Worm (Caenorhabditis elegans) whole organism, L3 larva: ENCODE data around the gene C31G12.4.

Source experiments
- ZK546.5 ChIP-seq: sonication (generic microtip); optimal IDR thresholded peaks from 2 replicates; lab custom pipeline; 2017; ENCODE audit warnings: missing biosample characterization, missing genetic modification characterization
- aly-2 ChIP-seq: fragments of 150-350 bp; optimal IDR thresholded peaks from 2 replicates; lab custom pipeline; 2014; ENCODE audit warnings: missing biosample characterization, missing genetic modification characterization
- ama-1 ChIP-seq: fragments of 150-350 bp; optimal IDR thresholded peaks from 2 replicates; lab custom pipeline; 2018
- ceh-16 ChIP-seq: sonication (generic microtip); optimal IDR thresholded peaks from 2 replicates; lab custom pipeline; 2017; ENCODE audit warnings: missing biosample characterization, missing genetic modification characterization
- ceh-82 ChIP-seq: fragments of 150-350 bp; optimal IDR thresholded peaks from 2 replicates; lab custom pipeline; 2014; ENCODE audit warnings: missing biosample characterization, missing genetic modification characterization
- daf-12 ChIP-seq: fragments of 150-350 bp; optimal IDR thresholded peaks from 2 replicates; lab custom pipeline; 2014; ENCODE audit warnings: missing biosample characterization, missing genetic modification reagents, missing genetic modification characterization
- egl-27 ChIP-seq: sonication (generic microtip); optimal IDR thresholded peaks from 4 replicates; lab custom pipeline; 2017; ENCODE audit warnings: missing biosample characterization, missing genetic modification reagents, missing genetic modification characterization
- egl-5 ChIP-seq: fragments of 150-350 bp; optimal IDR thresholded peaks from 2 replicates; lab custom pipeline; 2017; ENCODE audit warnings: missing biosample characterization, missing genetic modification reagents, missing genetic modification characterization, inconsistent platforms
- elt-1 ChIP-seq: fragments of 150-350 bp; optimal IDR thresholded peaks from 2 replicates; lab custom pipeline; 2014; ENCODE audit warnings: missing biosample characterization, missing genetic modification characterization
- elt-2 ChIP-seq: sonication (generic microtip); optimal IDR thresholded peaks from 2 replicates; lab custom pipeline; 2016; ENCODE audit warnings: missing genetic modification reagents, mild to moderate bottlenecking, missing genetic modification characterization, missing compliant biosample characterization
- eor-1 ChIP-seq, 2 experiments: fragments of 150-350 bp; optimal IDR thresholded peaks; 2 replicates each; lab custom pipeline; 2014 to 2018; ENCODE audit warnings: missing biosample characterization in 2 of 2, missing genetic modification characterization in 2 of 2
- fos-1 ChIP-seq: fragments of 150-350 bp; optimal IDR thresholded peaks from 2 replicates; lab custom pipeline; 2014; ENCODE audit warnings: missing biosample characterization, missing genetic modification characterization
- hmg-11 ChIP-seq: sonication (generic microtip); optimal IDR thresholded peaks from 2 replicates; lab custom pipeline; 2016; ENCODE audit warnings: missing genetic modification characterization, missing compliant biosample characterization
- jun-1 ChIP-seq: fragments of 150-350 bp; optimal IDR thresholded peaks from 2 replicates; lab custom pipeline; 2014; ENCODE audit warnings: missing biosample characterization, missing genetic modification reagents, missing genetic modification characterization
- lin-39 ChIP-seq: fragments of 150-350 bp; optimal IDR thresholded peaks from 2 replicates; lab custom pipeline; 2018; ENCODE audit warnings: missing biosample characterization, missing genetic modification reagents, missing genetic modification characterization
- lsy-12 ChIP-seq: sonication (generic microtip); optimal IDR thresholded peaks from 2 replicates; lab custom pipeline; 2016; ENCODE audit warnings: mild to moderate bottlenecking, missing genetic modification characterization, missing compliant biosample characterization
- mdl-1 ChIP-seq: fragments of 150-350 bp; optimal IDR thresholded peaks from 2 replicates; lab custom pipeline; 2014; ENCODE audit warnings: missing biosample characterization, missing genetic modification characterization
- mml-1 ChIP-seq: fragments of 150-350 bp; sonication (generic microtip); optimal IDR thresholded peaks from 3 replicates; lab custom pipeline; 2014; ENCODE audit warnings: missing biosample characterization, missing genetic modification characterization
- nfya-1 ChIP-seq: sonication (generic microtip); optimal IDR thresholded peaks from 2 replicates; lab custom pipeline; 2017; ENCODE audit warnings: missing genetic modification characterization, mild to moderate bottlenecking, missing compliant biosample characterization, antibody characterized with exemption, moderate library complexity; ENCODE audit not compliant: insufficient read depth
- nhr-11 ChIP-seq: fragments of 150-350 bp; optimal IDR thresholded peaks from 2 replicates; lab custom pipeline; 2014; ENCODE audit warnings: missing biosample characterization, missing genetic modification characterization
- nhr-237 ChIP-seq: fragments of 150-350 bp; optimal IDR thresholded peaks from 2 replicates; lab custom pipeline; 2014; ENCODE audit warnings: missing biosample characterization, missing genetic modification characterization
- nhr-28 ChIP-seq: fragments of 150-350 bp; optimal IDR thresholded peaks from 2 replicates; lab custom pipeline; 2014; ENCODE audit warnings: missing biosample characterization, missing genetic modification characterization
- nhr-67 ChIP-seq: fragments of 150-350 bp; optimal IDR thresholded peaks from 2 replicates; lab custom pipeline; 2014; ENCODE audit warnings: missing biosample characterization, missing genetic modification characterization
- nhr-76 ChIP-seq: fragments of 150-350 bp; sonication (generic microtip); optimal IDR thresholded peaks from 5 replicates; lab custom pipeline; 2014; ENCODE audit warnings: missing biosample characterization, missing genetic modification characterization
- pha-4 ChIP-seq: fragments of 150-350 bp; optimal IDR thresholded peaks from 2 replicates; lab custom pipeline; 2014; ENCODE audit warnings: missing biosample characterization, missing genetic modification reagents, missing genetic modification characterization
- pqm-1 ChIP-seq: fragments of 150-350 bp; optimal IDR thresholded peaks from 2 replicates; lab custom pipeline; 2017; ENCODE audit warnings: missing biosample characterization, missing genetic modification characterization, inconsistent platforms
- sea-2 ChIP-seq: fragments of 150-350 bp; sonication (generic microtip); optimal IDR thresholded peaks from 4 replicates; lab custom pipeline; 2014; ENCODE audit warnings: missing biosample characterization, missing genetic modification reagents, missing genetic modification characterization
- snpc-4 ChIP-seq: fragments of 150-350 bp; optimal IDR thresholded peaks from 2 replicates; lab custom pipeline; 2014; ENCODE audit warnings: missing biosample characterization, missing genetic modification characterization
- tbx-2 ChIP-seq: sonication (generic microtip); optimal IDR thresholded peaks from 2 replicates; lab custom pipeline; 2016; ENCODE audit warnings: mild to moderate bottlenecking, missing genetic modification characterization, missing compliant biosample characterization
- unc-39 ChIP-seq: sonication (generic microtip); optimal IDR thresholded peaks from 4 replicates; lab custom pipeline; 2017; ENCODE audit warnings: missing biosample characterization, missing genetic modification characterization
- unc-62 ChIP-seq: fragments of 150-350 bp; sonication (generic microtip); optimal IDR thresholded peaks from 4 replicates; lab custom pipeline; 2014; ENCODE audit warnings: missing biosample characterization, missing genetic modification reagents, missing genetic modification characterization
- zag-1 ChIP-seq: fragments of 150-350 bp; optimal IDR thresholded peaks from 2 replicates; lab custom pipeline; 2014; ENCODE audit warnings: missing biosample characterization, missing genetic modification characterization
- ztf-4 ChIP-seq: fragments of 150-350 bp; optimal IDR thresholded peaks from 2 replicates; lab custom pipeline; 2014; ENCODE audit warnings: missing biosample characterization, missing genetic modification characterization

The C31G12.4 gene

DNA sequence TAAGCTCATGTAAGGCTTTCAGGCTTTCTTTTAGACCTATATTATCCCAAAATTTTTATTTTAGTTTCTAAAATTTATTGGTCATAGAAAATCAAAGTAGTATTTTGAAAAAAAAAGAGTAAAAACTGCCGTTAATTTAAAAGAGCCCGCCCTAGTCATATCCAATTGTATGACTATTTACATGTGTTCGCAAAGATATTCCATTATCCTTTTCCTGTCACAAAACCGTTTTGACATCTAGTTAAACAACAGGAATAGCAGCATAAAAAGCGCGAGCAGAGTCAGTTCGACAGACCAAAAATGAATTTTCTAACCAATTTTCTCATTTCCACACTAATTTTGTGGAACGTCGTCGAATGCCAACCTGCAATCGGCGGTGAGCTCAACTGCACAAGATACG, 16.4 kb upstream of the C31G12.4 start, which contains the start of gene F16H6.3:
F16H6.3 (plus strand) TSS at position 301 of the 400 bp plus-strand sequence.
- no peak for TF ChIP-seq ztf-4
- TF ChIP-seq unc-39, result no peak
- TF ChIP-seq mml-1 (tag; lab: Kevin White, UChicago), result no peak
- TF ChIP-seq nhr-76 (tag; lab: Kevin White, UChicago), result no peak
- no peak for TF ChIP-seq nhr-237
- TF ChIP-seq hmg-11 (tag; lab: Kevin White, UChicago), result no peak
- TF ChIP-seq zag-1 (tag; lab: Kevin White, UChicago), result no peak
- TF ChIP-seq fos-1 (tag; lab: Kevin White, UChicago), result no peak
- no peak for TF ChIP-seq egl-27

DNA sequence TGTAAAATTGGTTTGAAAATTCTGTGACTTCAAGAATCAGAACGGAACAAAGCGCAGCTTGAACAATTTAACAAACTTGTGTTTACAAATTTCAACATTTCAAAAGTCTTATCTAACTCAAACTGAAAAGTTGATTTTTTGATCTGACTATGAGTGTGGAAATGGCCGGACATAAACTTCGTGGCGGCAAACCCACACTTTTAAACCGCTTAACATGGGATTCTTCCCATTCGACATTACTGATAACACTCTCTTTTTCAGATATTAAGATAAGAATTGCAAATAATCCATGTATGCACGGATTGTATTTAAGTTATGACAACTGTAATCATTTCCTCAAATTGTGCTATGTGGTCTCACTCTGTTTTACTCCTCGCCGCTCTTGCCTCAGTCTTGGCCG, 12.6 kb upstream of the C31G12.4 start, which contains the start of gene clec-42:
clec-42 (plus strand) TSS at position 285 of the 400 bp plus-strand sequence.
- TF ChIP-seq elt-2 (tag; lab: Kevin White, UChicago), result peak; percentile 79
- peak; percentile 1 for TF ChIP-seq jun-1 (tag; lab: Kevin White, UChicago)
- TF ChIP-seq ceh-16 (tag; lab: Kevin White, UChicago), result no peak
- peak; percentile 31 for TF ChIP-seq pqm-1 (tag; lab: Kevin White, UChicago)
- TF ChIP-seq, all 47 proteins: peak for 3

DNA sequence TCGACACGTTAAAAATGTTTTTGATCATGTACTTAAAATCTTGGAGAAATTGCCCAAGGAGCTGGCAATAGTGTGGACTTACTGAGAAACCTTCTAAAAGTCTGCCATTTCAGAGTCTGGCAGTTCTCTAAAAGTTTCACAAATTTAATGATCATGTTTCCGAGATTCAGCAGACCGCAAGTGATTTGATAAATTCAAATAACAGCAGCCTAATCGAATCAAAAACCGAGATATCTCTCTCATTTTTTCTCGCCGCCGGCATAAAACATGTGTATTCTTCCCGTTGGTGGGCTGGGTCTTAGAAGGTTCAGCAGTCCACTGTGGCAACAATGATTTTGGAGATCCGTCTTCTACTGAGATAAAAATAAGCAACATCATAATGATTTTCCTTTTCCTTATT, 10.6 kb upstream of the C31G12.4 start, which contains the start of gene clec-246:
clec-246 (plus strand) TSS at position 301 of the 400 bp plus-strand sequence.
- TF ChIP-seq pqm-1 (tag; lab: Kevin White, UChicago), result no peak
- TF ChIP-seq ceh-82 (tag; lab: Kevin White, UChicago), result no peak
- no peak for TF ChIP-seq elt-1 (tag; lab: Kevin White, UChicago)
- no peak for TF ChIP-seq egl-5 (tag; lab: Kevin White, UChicago)
- no peak for TF ChIP-seq mdl-1 (tag; lab: Kevin White, UChicago)

DNA sequence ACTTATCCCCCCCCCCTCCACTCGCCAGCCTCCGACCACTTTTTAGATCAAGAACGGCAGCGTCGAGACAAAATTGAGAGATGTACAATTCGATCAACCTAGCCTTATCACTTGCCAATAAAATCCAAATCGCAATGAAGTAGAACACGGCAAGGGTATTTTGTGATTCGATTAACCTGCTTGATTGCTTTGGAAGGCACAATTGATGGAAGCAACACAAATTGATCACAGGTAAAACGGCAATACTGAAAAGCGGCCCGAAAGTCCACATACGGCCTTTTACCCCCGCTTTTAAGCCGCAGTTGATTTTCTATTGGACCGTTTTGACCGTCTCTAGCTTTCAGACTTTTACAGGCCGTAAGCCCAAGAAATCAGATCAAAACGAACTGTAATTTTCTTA, 9.8 kb upstream of the C31G12.4 start, which contains the start of gene clec-245:
clec-245 (minus strand) TSS at position 101 of the 400 bp plus-strand sequence.
- TF ChIP-seq mml-1 (tag; lab: Kevin White, UChicago) (no peak), nhr-28 (tag; lab: Kevin White, UChicago) (no peak), mdl-1 (tag; lab: Kevin White, UChicago) (no peak), nfya-1 (no peak), aly-2 (tag; lab: Kevin White, UChicago) (no peak), nhr-67 (tag; lab: Kevin White, UChicago) (no peak), nhr-11 (tag; lab: Kevin White, UChicago) (no peak), fos-1 (tag; lab: Kevin White, UChicago) (no peak), daf-12 (tag; lab: Kevin White, UChicago) (no peak), pha-4 (tag; lab: Kevin White, UChicago) (no peak)

DNA sequence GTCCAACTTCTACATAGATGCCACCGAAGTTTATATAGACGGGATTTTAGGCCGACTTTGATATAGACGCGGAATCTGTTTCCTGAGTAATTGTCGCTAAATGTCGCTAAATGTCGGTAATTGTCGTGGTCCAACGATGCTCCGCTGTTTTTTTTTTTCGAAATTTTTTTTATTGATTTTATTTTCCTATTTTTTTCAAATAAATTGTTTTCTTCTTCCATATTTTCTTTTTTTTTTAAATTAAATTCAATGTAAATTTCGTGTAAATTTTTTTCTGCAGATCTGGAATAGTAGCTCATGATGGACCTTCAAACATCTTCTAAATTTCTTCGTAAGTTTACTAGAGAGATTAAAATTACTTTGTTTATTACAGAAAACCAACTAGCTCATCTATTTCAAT, 6.4 kb upstream of the C31G12.4 start, which contains the start of gene C31G12.3:
C31G12.3 (plus strand) TSS at position 301 of the 400 bp plus-strand sequence.
- TF ChIP-seq ceh-82 (tag; lab: Kevin White, UChicago) (no peak), nhr-11 (tag; lab: Kevin White, UChicago) (no peak), egl-27 (no peak), nhr-237 (no peak), nfya-1 (no peak), jun-1 (tag; lab: Kevin White, UChicago) (no peak), pha-4 (tag; lab: Kevin White, UChicago) (no peak), daf-12 (tag; lab: Kevin White, UChicago) (no peak), lin-39 (tag; lab: Kevin White, UChicago) (no peak), ama-1 (lab: Kevin White, UChicago) (no peak), lsy-12 (tag; lab: Kevin White, UChicago) (no peak), eor-1 (tag; optimal IDR thresholded peaks at IDR 0.05; lab: Kevin White, UChicago) (no peak), nhr-76 (tag; lab: Kevin White, UChicago) (no peak)
- TF ChIP-seq, all 47 proteins: peak for 0

DNA sequence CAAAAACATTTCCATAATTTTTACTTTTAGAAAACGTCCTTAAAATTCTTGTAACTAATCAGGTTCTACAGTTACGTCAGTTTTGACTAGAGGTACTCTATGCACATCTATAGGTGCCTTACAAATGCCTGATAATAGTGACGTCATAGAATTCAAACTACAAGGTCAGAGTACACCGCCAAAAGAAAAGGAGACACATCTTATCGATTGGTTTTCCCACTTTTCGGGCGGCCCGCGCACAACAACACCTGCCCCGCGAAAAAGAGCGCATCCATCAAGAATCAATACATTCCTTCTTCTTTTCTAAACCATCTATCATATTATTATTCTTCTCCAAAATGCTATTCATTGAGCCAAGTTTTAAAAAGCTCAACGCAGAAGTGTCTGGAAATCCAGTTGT, 1.1 kb upstream of the C31G12.4 start, which contains the start of gene C31G12.1:
C31G12.1 (plus strand) TSS at position 301 of the 400 bp plus-strand sequence.
- TF ChIP-seq snpc-4 (tag; lab: Kevin White, UChicago) (no peak), unc-62 (GFP tag; lab: Kevin White, UChicago) (no peak), ZK546.5 (tag; lab: Kevin White, UChicago) (no peak), daf-12 (tag; lab: Kevin White, UChicago) (no peak), ceh-82 (tag; lab: Kevin White, UChicago) (no peak), nfya-1 (no peak), aly-2 (tag; lab: Kevin White, UChicago) (no peak), pqm-1 (tag; lab: Kevin White, UChicago) (no peak), eor-1 (tag; optimal IDR thresholded peaks at IDR 0.05; lab: Kevin White, UChicago) (no peak), ama-1 (lab: Kevin White, UChicago) (no peak), tbx-2 (tag; lab: Kevin White, UChicago) (no peak), nhr-11 (tag; lab: Kevin White, UChicago) (no peak), ceh-16 (tag; lab: Kevin White, UChicago) (no peak), sea-2 (GFP tag; lab: Kevin White, UChicago) (no peak), nhr-67 (tag; lab: Kevin White, UChicago) (no peak), egl-5 (tag; lab: Kevin White, UChicago) (no peak), nhr-76 (tag; lab: Kevin White, UChicago) (no peak)
